Worm (Caenorhabditis elegans): ENCODE data around the gene T28F3.5.

Gene T28F3.5

ce11 chrIV:17281060-17282021 is 13.2 kb upstream of the T28F3.5 start (continued):
- TF ChIP-seq unc-62 (GFP tag; optimal IDR thresholded peaks at IDR 0.05 in 1 of 2): peak in 1 of 2 experiments; percentile 44
- TF ChIP-seq unc-62 (tag; optimal IDR thresholded peaks at IDR 0.05): no peak
- no peak for TF ChIP-seq ceh-82 (tag; optimal IDR thresholded peaks at IDR 0.05)
- TF ChIP-seq snpc-4 (tag; optimal IDR thresholded peaks at IDR 0.05): no peak
- TF ChIP-seq jun-1 (tag; optimal IDR thresholded peaks at IDR 0.05): no peak
- no peak for TF ChIP-seq mdl-1 (tag; optimal IDR thresholded peaks at IDR 0.05)
- peak; percentile 4 for TF ChIP-seq sdz-12 (GFP tag; optimal IDR thresholded peaks at IDR 0.05)
- peak; percentile 71 for TF ChIP-seq rbr-2 (tag; optimal IDR thresholded peaks at IDR 0.05)
- TF ChIP-seq daf-16 (GFP tag; optimal IDR thresholded peaks at IDR 0.05): peak; percentile 0 to 46
- peak; percentile 75 for TF ChIP-seq daf-16 (tag; optimal IDR thresholded peaks at IDR 0.05)
- TF ChIP-seq saeg-2 (GFP tag; IDR thresholded peaks at IDR 0.05): 0 out of 2 replicates have a peak, but pooled peaks have one; percentile 6
- TF ChIP-seq tra-1 (GFP tag; IDR thresholded peaks at IDR 0.05): no peak; the same call in 1 of the 2 replicates
- peak in 1 of 2 experiments; percentile 91 for TF ChIP-seq lsy-2 (tag; optimal IDR thresholded peaks at IDR 0.05)
- peak; percentile 44 for TF ChIP-seq mes-2 (tag; optimal IDR thresholded peaks at IDR 0.05; ENCODE audit: poor library complexity, severe bottlenecking)
- TF ChIP-seq lin-13 (GFP tag; optimal IDR thresholded peaks at IDR 0.05): peak; percentile 89
- no peak for TF ChIP-seq nhr-237 (tag; optimal IDR thresholded peaks at IDR 0.05)
- 0 out of 2 replicates have a peak, but pooled peaks have one; percentile 10 for TF ChIP-seq daf-8 (GFP tag; IDR thresholded peaks at IDR 0.05)
- TF ChIP-seq arid-1 (GFP tag; conservative IDR thresholded peaks at IDR 0.05): peak; percentile 79
- no peak for TF ChIP-seq cey-2 (tag; optimal IDR thresholded peaks at IDR 0.05; ENCODE audit: borderline replicate concordance, insufficient read depth)
- peak; percentile 93 for TF ChIP-seq F49E8.2 (tag; optimal IDR thresholded peaks at IDR 0.05; ENCODE audit: borderline replicate concordance)
- TF ChIP-seq hmg-1.1 (GFP tag; IDR thresholded peaks at IDR 0.05): peak; percentile 52
- no peak for TF ChIP-seq zfp-2 (tag; optimal IDR thresholded peaks at IDR 0.05)
- no peak for TF ChIP-seq nhr-76 (tag; optimal IDR thresholded peaks at IDR 0.05)
- no peak for TF ChIP-seq lin-15B (tag; optimal IDR thresholded peaks at IDR 0.05)
- TF ChIP-seq lin-29 (GFP tag; IDR thresholded peaks at IDR 0.05): no peak; the same call in none of the 2 replicates
- TF ChIP-seq skn-1 (tag; optimal IDR thresholded peaks at IDR 0.05): no peak
- TF ChIP-seq nhr-77 (tag; optimal IDR thresholded peaks at IDR 0.05): no peak
- TF ChIP-seq madf-9 (GFP tag; conservative IDR thresholded peaks at IDR 0.05): no peak; the same call in 1 of the 2 replicates
- no peak for TF ChIP-seq gei-8 (GFP tag; optimal IDR thresholded peaks at IDR 0.05)
- TF ChIP-seq pha-4 (GFP tag; IDR thresholded peaks at IDR 0.05): peak; percentile 81
- TF ChIP-seq pha-4 (tag; optimal IDR thresholded peaks at IDR 0.05): no peak
- TF ChIP-seq vab-7 (GFP tag; IDR thresholded peaks at IDR 0.05): peak; percentile 70
- TF ChIP-seq lim-7 (GFP tag; IDR thresholded peaks at IDR 0.05): peak; percentile 75; the same call in 1 of the 2 replicates
- TF ChIP-seq nhr-48 (tag; optimal IDR thresholded peaks at IDR 0.05): no peak
- peak; percentile 49; the same call in 1 of the 2 replicates for TF ChIP-seq ceh-20 (GFP tag; IDR thresholded peaks at IDR 0.05)
- TF ChIP-seq mdt-29 (GFP tag; IDR thresholded peaks at IDR 0.05): peak; percentile 70
- peak; percentile 59 for TF ChIP-seq dmd-6 (GFP tag; IDR thresholded peaks at IDR 0.05)
- TF ChIP-seq Y105C5A.15 (GFP tag; IDR thresholded peaks at IDR 0.05): peak; percentile 94
- no peak for TF ChIP-seq nhr-42 (GFP tag; IDR thresholded peaks at IDR 0.05)
- TF ChIP-seq daf-12 (tag; optimal IDR thresholded peaks at IDR 0.05): no peak
- no peak for TF ChIP-seq lin-39 (tag; optimal IDR thresholded peaks at IDR 0.05)
- peak; percentile 44 for TF ChIP-seq F37D6.2 (tag; optimal IDR thresholded peaks at IDR 0.05)
- no peak for TF ChIP-seq F44E2.7 (GFP tag; IDR thresholded peaks at IDR 0.05)
- no peak for TF ChIP-seq dmd-9 (GFP tag; IDR thresholded peaks at IDR 0.05)
- peak; percentile 56 for TF ChIP-seq spr-1 (tag; optimal IDR thresholded peaks at IDR 0.05)
- TF ChIP-seq ZK546.5 (tag; optimal IDR thresholded peaks at IDR 0.05): no peak
- TF ChIP-seq nhr-11 (tag; optimal IDR thresholded peaks at IDR 0.05): peak; percentile 38
- TF ChIP-seq hif-1 (tag; optimal IDR thresholded peaks at IDR 0.05): no peak
- TF ChIP-seq R02D3.7 (tag; optimal IDR thresholded peaks at IDR 0.05): no peak
